Worm (Caenorhabditis elegans): ENCODE results near the gene pho-12.

pho-12 gene

ce11 chrII:5049249-5049648 is 11.4 kb downstream of the pho-12 start:
- TF ChIP-seq klf-2 (GFP tag; conservative IDR thresholded peaks at IDR 0.05) = no peak

- TF ChIP-seq cog-1 (tag; optimal IDR thresholded peaks at IDR 0.05) (no peak), flt-1 (GFP tag; IDR thresholded peaks at IDR 0.05) (no peak), klf-2 (GFP tag; conservative IDR thresholded peaks at IDR 0.05) (no peak), med-1 (GFP tag; optimal IDR thresholded peaks at IDR 0.05; ENCODE audit: insufficient read depth) (no peak), ztf-23 (GFP tag; IDR thresholded peaks at IDR 0.05) (no peak), tab-1 (GFP tag; IDR thresholded peaks at IDR 0.05) (no peak), ztf-29 (GFP tag; IDR thresholded peaks at IDR 0.05) (no peak), T22C8.4 (GFP tag; IDR thresholded peaks at IDR 0.05) (no peak), ref-1 (GFP tag; conservative IDR thresholded peaks at IDR 0.05) (no peak)
Measured at ce11 chrII:5048185-5048795, 12.3 kb downstream of the pho-12 start.

DNA sequence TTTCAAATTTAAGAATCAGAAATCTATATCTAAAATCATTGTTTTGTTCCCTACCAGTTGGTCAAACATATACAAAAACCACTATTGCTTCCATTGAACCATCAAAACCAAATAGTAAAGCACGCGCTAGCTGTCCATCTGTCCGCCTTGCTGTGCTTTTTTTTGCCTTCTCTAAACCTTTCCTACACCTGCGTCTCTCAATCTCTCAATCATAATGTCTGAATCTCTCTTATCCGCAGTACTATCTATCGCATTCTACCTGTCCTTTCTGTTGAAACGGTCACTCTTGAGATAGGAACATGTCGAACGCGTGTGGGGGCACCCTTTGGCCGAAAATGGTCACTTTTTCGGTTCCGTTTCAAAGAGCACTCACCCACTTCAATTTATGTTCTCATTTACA is 13.3 kb downstream of the pho-12 start:
- peak; percentile 7 for TF ChIP-seq cog-1 (tag; optimal IDR thresholded peaks at IDR 0.05)
- TF ChIP-seq ref-1 (GFP tag; conservative IDR thresholded peaks at IDR 0.05) = no peak

- TF ChIP-seq T22C8.4 (GFP tag; IDR thresholded peaks at IDR 0.05) (no peak), ztf-23 (GFP tag; IDR thresholded peaks at IDR 0.05) (no peak), tab-1 (GFP tag; IDR thresholded peaks at IDR 0.05) (no peak), ref-1 (GFP tag; conservative IDR thresholded peaks at IDR 0.05) (no peak), klf-2 (GFP tag; conservative IDR thresholded peaks at IDR 0.05) (no peak), med-1 (GFP tag; optimal IDR thresholded peaks at IDR 0.05; ENCODE audit: insufficient read depth) (no peak), cog-1 (tag; optimal IDR thresholded peaks at IDR 0.05) (no peak), flt-1 (GFP tag; IDR thresholded peaks at IDR 0.05) (no peak)
Measured at ce11 chrII:5046209-5047200, 14.1 kb downstream of the pho-12 start.

- TF ChIP-seq tab-1 (GFP tag; IDR thresholded peaks at IDR 0.05) (no peak), T22C8.4 (GFP tag; IDR thresholded peaks at IDR 0.05) (no peak), med-1 (GFP tag; optimal IDR thresholded peaks at IDR 0.05; ENCODE audit: insufficient read depth) (no peak), flt-1 (GFP tag; IDR thresholded peaks at IDR 0.05) (no peak)
Measured at ce11 chrII:5042381-5042930, 18.2 kb downstream of the pho-12 start.

- TF ChIP-seq ztf-29 (GFP tag; IDR thresholded peaks at IDR 0.05) (no peak), tab-1 (GFP tag; IDR thresholded peaks at IDR 0.05) (no peak), ztf-23 (GFP tag; IDR thresholded peaks at IDR 0.05) (no peak), T22C8.4 (GFP tag; IDR thresholded peaks at IDR 0.05) (no peak), klf-2 (GFP tag; conservative IDR thresholded peaks at IDR 0.05) (no peak)
Measured at ce11 chrII:5040631-5041156, 19.9 kb downstream of the pho-12 start, which contains the start of gene F33G12.7. TSS of gene F33G12.7 (minus strand) at chrII:5040681.

ce11 chrII:5039912-5040311 is 20.7 kb downstream of the pho-12 start, which contains the start of gene golg-2:
TSS of gene golg-2 (minus strand) at chrII:5040091.
- TF ChIP-seq med-1 (GFP tag; optimal IDR thresholded peaks at IDR 0.05; ENCODE audit: insufficient read depth) = no peak
- no peak for TF ChIP-seq cog-1 (tag; optimal IDR thresholded peaks at IDR 0.05)
- TF ChIP-seq T22C8.4 (GFP tag; IDR thresholded peaks at IDR 0.05) = no peak
- TF ChIP-seq ref-1 (GFP tag; conservative IDR thresholded peaks at IDR 0.05) = no peak
- TF ChIP-seq tab-1 (GFP tag; IDR thresholded peaks at IDR 0.05) = no peak
- TF ChIP-seq ztf-29 (GFP tag; IDR thresholded peaks at IDR 0.05) = no peak
- no peak for TF ChIP-seq klf-2 (GFP tag; conservative IDR thresholded peaks at IDR 0.05)
- no peak for TF ChIP-seq flt-1 (GFP tag; IDR thresholded peaks at IDR 0.05)
- no peak for TF ChIP-seq ztf-23 (GFP tag; IDR thresholded peaks at IDR 0.05)

DNA sequence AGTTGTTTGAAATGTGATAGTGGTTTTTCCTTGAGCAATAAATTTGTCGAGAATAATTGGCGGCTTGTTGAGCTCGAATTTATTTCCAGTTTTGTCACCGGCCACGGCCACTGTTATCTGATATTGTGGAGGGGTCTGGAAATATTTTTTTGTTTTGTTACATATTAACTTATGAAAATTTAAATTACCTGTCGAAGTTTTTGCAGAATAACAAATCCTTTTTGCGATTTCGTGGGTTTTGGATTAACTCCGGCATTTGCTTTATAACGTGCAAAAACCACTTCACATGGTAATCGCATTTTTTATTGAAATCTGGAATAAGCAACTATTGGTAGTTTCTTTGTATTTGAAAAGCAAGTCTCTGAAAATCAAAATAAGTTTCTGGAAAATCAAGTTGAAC is 24.5 kb downstream of the pho-12 start, which contains the start of gene lrr-1:
Gene lrr-1 (minus strand): TSS at position 312 of the 400 bp plus-strand sequence.
- TF ChIP-seq T22C8.4 (GFP tag; IDR thresholded peaks at IDR 0.05) (no peak), ztf-23 (GFP tag; IDR thresholded peaks at IDR 0.05) (no peak), tab-1 (GFP tag; IDR thresholded peaks at IDR 0.05) (no peak), med-1 (GFP tag; optimal IDR thresholded peaks at IDR 0.05; ENCODE audit: insufficient read depth) (no peak), ztf-29 (GFP tag; IDR thresholded peaks at IDR 0.05) (no peak), ref-1 (GFP tag; conservative IDR thresholded peaks at IDR 0.05) (no peak)

DNA sequence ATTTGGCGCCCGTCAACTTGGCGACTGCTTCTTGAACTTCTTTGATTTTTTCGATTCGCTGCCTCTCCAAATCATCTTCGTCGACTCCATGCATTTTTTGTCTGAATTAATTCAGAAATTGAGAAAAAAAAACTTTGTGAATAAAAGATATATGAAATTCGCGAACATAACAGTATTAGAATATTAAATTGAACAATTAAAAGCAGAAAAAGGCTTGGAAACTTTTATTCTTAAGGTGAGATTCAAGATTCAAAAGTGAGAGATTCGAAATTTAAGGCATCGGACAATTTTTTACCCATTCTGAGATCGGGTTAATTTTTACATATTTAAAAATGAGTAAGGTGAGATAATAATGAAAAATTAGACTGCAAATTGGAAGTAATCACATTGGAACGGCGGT is 26.7 kb downstream of the pho-12 start, which contains the start of gene F33G12.3:
Gene F33G12.3 (minus strand): TSS at position 101 of the 400 bp plus-strand sequence.
- TF ChIP-seq tab-1 (GFP tag; IDR thresholded peaks at IDR 0.05) = no peak
- no peak for TF ChIP-seq T22C8.4 (GFP tag; IDR thresholded peaks at IDR 0.05)
- TF ChIP-seq ref-1 (GFP tag; conservative IDR thresholded peaks at IDR 0.05) = no peak
- no peak for TF ChIP-seq ztf-23 (GFP tag; IDR thresholded peaks at IDR 0.05)
- no peak for TF ChIP-seq med-1 (GFP tag; optimal IDR thresholded peaks at IDR 0.05; ENCODE audit: insufficient read depth)
- TF ChIP-seq cog-1 (tag; optimal IDR thresholded peaks at IDR 0.05) = no peak
- no peak for TF ChIP-seq flt-1 (GFP tag; IDR thresholded peaks at IDR 0.05)
- TF ChIP-seq ztf-29 (GFP tag; IDR thresholded peaks at IDR 0.05) = no peak
- no peak for TF ChIP-seq klf-2 (GFP tag; conservative IDR thresholded peaks at IDR 0.05)

All from whole organism, midembryonic.